Worm (Caenorhabditis elegans) whole organism, L1 larva: ENCODE data around the gene T10B5.3.

Experiments used
- alr-1 ChIP-seq: fragments of 200-800 bp; sonication (Bioruptor generic); optimal IDR thresholded peaks from 2 replicates; lab custom pipeline; 2018; ENCODE audit warnings: borderline replicate concordance, mild to moderate bottlenecking, missing genetic modification characterization, missing compliant biosample characterization
- blmp-1 ChIP-seq: fragments of 150-350 bp; optimal IDR thresholded peaks from 2 replicates; lab custom pipeline; 2014; ENCODE audit warnings: missing biosample characterization, missing genetic modification characterization
- ceh-63 ChIP-seq: fragments of 200-800 bp; sonication (Bioruptor generic); optimal IDR thresholded peaks from 2 replicates; lab custom pipeline; 2018; ENCODE audit warnings: mild to moderate bottlenecking, missing genetic modification characterization, missing compliant biosample characterization
- ceh-8 ChIP-seq: fragments of 200-800 bp; sonication (Bioruptor generic); optimal IDR thresholded peaks from 2 replicates; lab custom pipeline; 2018; ENCODE audit warnings: mild to moderate bottlenecking, missing genetic modification characterization, moderate library complexity, missing compliant biosample characterization
- ceh-90 ChIP-seq: sonication (generic microtip); optimal IDR thresholded peaks from 2 replicates; lab custom pipeline; 2016; ENCODE audit warnings: missing genetic modification characterization, missing compliant biosample characterization
- efl-1 ChIP-seq, 4 experiments: fragments of 150-350 bp; optimal IDR thresholded peaks in 3 of 4; peaks in 1 of 4; 1 replicate in 1 of 4; 2 replicates in 3 of 4; lab custom pipeline; 2014; ENCODE audit warnings: missing biosample characterization in 2 of 4, missing genetic modification characterization in 2 of 4, missing genetic modification reagents in 2 of 4
- efl-3 ChIP-seq: fragments of 200-800 bp; sonication (Bioruptor generic); optimal IDR thresholded peaks from 2 replicates; lab custom pipeline; 2018; ENCODE audit warnings: mild to moderate bottlenecking, missing genetic modification characterization, missing compliant biosample characterization
- elt-3 ChIP-seq, 6 experiments: fragments of 150-350 bp in 1 of 6; sonication (generic microtip); optimal IDR thresholded peaks; 2 replicates each; lab custom pipeline; 2017 to 2018; ENCODE audit warnings: missing biosample characterization in 6 of 6, missing genetic modification characterization in 6 of 6, inconsistent platforms in 1 of 6
- irx-1 ChIP-seq: sonication (generic microtip); optimal IDR thresholded peaks from 2 replicates; lab custom pipeline; 2016; ENCODE audit warnings: missing genetic modification characterization, missing compliant biosample characterization
- isw-1 ChIP-seq: fragments of 200-800 bp; sonication (Bioruptor generic); IDR thresholded peaks from 2 replicates; pipeline ENCODE4 v1.3.6; 2022; ENCODE audit warnings: missing genetic modification characterization, missing compliant biosample characterization
- jun-1 ChIP-seq: fragments of 150-350 bp; optimal IDR thresholded peaks from 2 replicates; lab custom pipeline; 2014; ENCODE audit warnings: missing biosample characterization, missing genetic modification reagents, missing genetic modification characterization
- lin-14 ChIP-seq: fragments of 200-800 bp; sonication (Bioruptor generic); optimal IDR thresholded peaks from 2 replicates; lab custom pipeline; 2018; ENCODE audit warnings: mild to moderate bottlenecking, missing genetic modification characterization, moderate library complexity, missing compliant biosample characterization
- lin-15B ChIP-seq: fragments of 150-350 bp; sonication (generic microtip); optimal IDR thresholded peaks from 3 replicates; lab custom pipeline; 2014; ENCODE audit warnings: missing biosample characterization, missing genetic modification characterization
- lin-35 ChIP-seq, 2 experiments: fragments of 150-350 bp; optimal IDR thresholded peaks; 2 replicates each; lab custom pipeline; 2014; ENCODE audit warnings: missing biosample characterization in 2 of 2, missing genetic modification characterization in 2 of 2, missing genetic modification reagents in 2 of 2
- mef-2 ChIP-seq: fragments of 150-350 bp; optimal IDR thresholded peaks from 2 replicates; lab custom pipeline; 2014; ENCODE audit warnings: missing biosample characterization, missing genetic modification characterization
- nhr-19 ChIP-seq: fragments of 200-800 bp; sonication (Bioruptor generic); conservative IDR thresholded peaks from 2 replicates; pipeline ENCODE4 v1.3.6; 2022; ENCODE audit warnings: missing genetic modification characterization, missing compliant biosample characterization
- nhr-20 ChIP-seq: sonication (generic microtip); optimal IDR thresholded peaks from 2 replicates; lab custom pipeline; 2016; ENCODE audit warnings: mild to moderate bottlenecking, missing genetic modification characterization, missing compliant biosample characterization
- nhr-76 ChIP-seq: sonication (generic microtip); optimal IDR thresholded peaks from 2 replicates; lab custom pipeline; 2017; ENCODE audit warnings: missing biosample characterization, missing genetic modification characterization
- nhr-77 ChIP-seq: fragments of 150-350 bp; optimal IDR thresholded peaks from 2 replicates; lab custom pipeline; 2014; ENCODE audit warnings: missing biosample characterization, missing genetic modification characterization
- rnt-1 ChIP-seq: sonication (generic microtip); optimal IDR thresholded peaks from 2 replicates; lab custom pipeline; 2016; ENCODE audit warnings: mild to moderate bottlenecking, missing genetic modification characterization, moderate library complexity, missing compliant biosample characterization
- skn-1 ChIP-seq: fragments of 150-350 bp; optimal IDR thresholded peaks from 2 replicates; lab custom pipeline; 2014; ENCODE audit warnings: missing biosample characterization, missing genetic modification characterization
- snpc-4 ChIP-seq: fragments of 150-350 bp; optimal IDR thresholded peaks from 2 replicates; lab custom pipeline; 2014; ENCODE audit warnings: missing biosample characterization, missing genetic modification characterization
- sox-4 ChIP-seq: sonication (generic microtip); optimal IDR thresholded peaks from 2 replicates; lab custom pipeline; 2016; ENCODE audit warnings: missing genetic modification characterization, missing compliant biosample characterization
- tlp-1 ChIP-seq: fragments of 150-350 bp; optimal IDR thresholded peaks from 2 replicates; lab custom pipeline; 2014; ENCODE audit warnings: missing biosample characterization, missing genetic modification characterization
- unc-30 ChIP-seq: sonication (generic microtip); optimal IDR thresholded peaks from 2 replicates; lab custom pipeline; 2017; ENCODE audit warnings: missing biosample characterization, missing genetic modification characterization
- vab-15 ChIP-seq: sonication (generic microtip); optimal IDR thresholded peaks from 2 replicates; lab custom pipeline; 2017; ENCODE audit warnings: missing genotype, mild to moderate bottlenecking, missing genetic modification characterization, missing compliant biosample characterization
- xbp-1 ChIP-seq: sonication (generic microtip); optimal IDR thresholded peaks from 2 replicates; lab custom pipeline; 2016; ENCODE audit warnings: missing genetic modification characterization, missing compliant biosample characterization
- ztf-4 ChIP-seq: fragments of 150-350 bp; optimal IDR thresholded peaks from 2 replicates; lab custom pipeline; 2014; ENCODE audit warnings: missing biosample characterization, missing genetic modification characterization

The T10B5.3 gene

DNA sequence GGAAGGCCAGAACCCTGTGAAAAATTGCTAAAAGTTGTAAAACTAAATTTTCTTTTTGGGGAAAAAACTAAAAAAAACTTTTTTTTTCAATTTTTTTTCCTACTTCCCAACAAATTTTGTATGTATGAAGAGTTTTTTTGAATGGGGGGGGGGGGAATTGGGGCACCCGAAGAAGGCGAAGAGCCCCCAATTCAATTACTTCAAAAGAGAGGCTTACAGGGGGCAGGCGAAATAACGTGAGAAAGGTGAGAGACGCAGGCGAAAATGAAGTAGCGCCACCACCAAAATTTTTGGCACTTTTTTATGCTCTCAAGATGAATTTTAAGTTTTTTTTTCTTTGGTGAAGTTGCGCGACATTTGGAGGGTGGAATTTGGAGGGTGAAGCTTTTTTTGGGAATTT, 6.6 kb downstream of the T10B5.3 start:
- TF ChIP-seq jun-1 (tag; lab: Kevin White, UChicago): no peak
- TF ChIP-seq lin-35 (GFP tag; optimal IDR thresholded peaks at IDR 0.05; lab: Kevin White, UChicago): no peak
- no peak for TF ChIP-seq blmp-1 (tag; lab: Kevin White, UChicago)
- TF ChIP-seq efl-1 (optimal IDR thresholded peaks at IDR 0.05; lab: Kevin White, UChicago): no peak
- TF ChIP-seq efl-1 (GFP tag; optimal IDR thresholded peaks at IDR 0.05 in 1 of 2; lab: Kevin White, UChicago): peak in 1 of 2 experiments; percentile 10
- TF ChIP-seq, all 84 proteins: peak for 1

DNA sequence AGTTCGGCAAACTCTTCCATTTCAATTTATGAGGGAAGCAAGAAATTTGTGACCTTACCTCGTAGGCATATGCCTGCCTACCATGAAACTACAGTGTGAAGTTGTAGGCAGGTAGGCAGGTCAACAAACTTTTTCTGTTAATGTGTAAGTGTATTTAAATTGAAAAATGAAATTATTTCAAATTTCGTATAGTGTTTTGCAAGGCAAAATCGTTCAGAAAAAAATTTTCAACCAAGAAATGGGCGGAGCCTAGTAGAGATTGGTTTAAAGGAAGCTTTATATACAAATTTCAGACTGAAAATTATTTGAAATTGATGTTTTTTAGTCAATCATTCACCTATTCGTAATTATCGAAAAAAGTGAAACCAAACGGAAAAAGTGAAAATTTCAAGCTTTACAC, 11.7 kb downstream of the T10B5.3 start:
- TF ChIP-seq efl-1 (optimal IDR thresholded peaks at IDR 0.05; lab: Kevin White, UChicago) (no peak), efl-1 (GFP tag; optimal IDR thresholded peaks at IDR 0.05 in 1 of 2; lab: Kevin White, UChicago) (peak in 1 of 2 experiments; percentile 52), tlp-1 (tag; lab: Kevin White, UChicago) (no peak)

DNA sequence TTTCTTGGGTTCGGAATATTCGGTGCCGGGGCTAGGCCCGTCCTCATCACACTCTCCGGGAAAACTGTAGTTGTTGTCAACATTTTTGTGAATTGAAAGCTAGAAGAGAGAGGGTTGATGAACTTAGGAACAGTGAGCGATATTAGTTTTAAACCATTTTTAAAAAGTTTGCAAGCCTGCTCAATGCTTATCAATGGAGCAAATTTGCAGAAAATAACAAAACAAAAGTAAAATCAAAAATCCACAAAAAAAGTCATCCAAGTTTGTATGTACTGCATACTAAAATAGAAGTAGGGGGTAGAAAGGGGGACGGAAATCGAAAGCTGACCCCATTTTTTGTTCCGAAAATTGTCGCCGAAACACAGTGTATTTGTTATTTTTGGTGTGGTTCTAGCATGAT, 13.4 kb downstream of the T10B5.3 start, which contains the start of gene T10B5.10:
Gene T10B5.10 (minus strand): TSS at position 101 of the 400 bp plus-strand sequence.
- TF ChIP-seq efl-1 (optimal IDR thresholded peaks at IDR 0.05; lab: Kevin White, UChicago): no peak
- peak in 1 of 2 experiments; percentile 51 for TF ChIP-seq efl-1 (GFP tag; optimal IDR thresholded peaks at IDR 0.05 in 1 of 2; lab: Kevin White, UChicago)
- peak; percentile 70 for TF ChIP-seq blmp-1 (tag; lab: Kevin White, UChicago)
- no peak for TF ChIP-seq lin-15B (tag; lab: Kevin White, UChicago)
- no peak for TF ChIP-seq nhr-20

DNA sequence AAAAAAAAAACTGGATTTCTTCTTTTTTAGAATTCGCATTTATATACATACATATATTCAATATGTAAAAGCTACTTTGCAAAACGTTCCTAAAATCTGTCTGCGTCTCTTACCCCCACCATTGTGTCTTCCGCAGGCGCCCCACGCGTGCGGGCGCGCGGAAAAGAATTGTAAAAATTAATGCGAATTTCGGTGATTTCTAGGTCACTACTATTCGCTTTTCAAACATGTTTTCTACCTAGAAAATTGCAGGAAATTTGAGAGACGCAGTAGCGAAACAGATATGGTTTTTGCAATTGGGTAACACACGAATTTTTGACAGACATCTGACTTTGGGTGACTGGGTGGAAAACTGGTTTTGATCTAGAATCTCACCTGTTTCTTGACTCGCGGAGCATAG, 14.5 kb downstream of the T10B5.3 start:
- TF ChIP-seq lin-35 (GFP tag; optimal IDR thresholded peaks at IDR 0.05; lab: Kevin White, UChicago) (peak in 1 of 2 experiments; percentile 7), alr-1 (tag; lab: Kevin White, UChicago) (no peak), sox-4 (tag; lab: Kevin White, UChicago) (no peak), lin-14 (no peak), vab-15 (tag; lab: Kevin White, UChicago) (no peak), irx-1 (tag; lab: Kevin White, UChicago) (no peak), blmp-1 (tag; lab: Kevin White, UChicago) (peak; percentile 88), mef-2 (tag; lab: Kevin White, UChicago) (no peak)

DNA sequence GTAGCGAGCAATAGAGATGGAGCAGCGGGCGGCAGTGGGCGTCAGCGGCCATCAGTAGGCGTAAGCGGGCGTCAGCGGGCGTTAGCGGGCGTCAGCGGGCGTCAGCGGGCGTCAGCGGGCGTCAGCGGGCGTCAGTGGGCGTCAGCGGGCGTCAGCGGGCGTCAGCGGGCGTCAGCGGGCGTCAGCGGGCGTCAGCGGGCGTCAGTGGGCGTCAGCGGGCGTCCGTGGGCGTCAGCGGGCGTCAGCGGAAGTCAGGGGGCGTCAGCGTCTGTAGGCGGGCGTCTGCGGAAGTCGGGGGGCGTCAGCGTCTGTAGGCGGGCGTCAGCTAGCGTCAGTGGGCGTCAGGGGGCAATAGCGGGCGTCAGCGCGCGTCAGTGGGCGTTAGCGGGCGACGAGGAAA, 19.6 kb downstream of the T10B5.3 start:
- peak; percentile 57 for TF ChIP-seq ceh-8 (GFP tag; lab: Kevin White, UChicago)

DNA sequence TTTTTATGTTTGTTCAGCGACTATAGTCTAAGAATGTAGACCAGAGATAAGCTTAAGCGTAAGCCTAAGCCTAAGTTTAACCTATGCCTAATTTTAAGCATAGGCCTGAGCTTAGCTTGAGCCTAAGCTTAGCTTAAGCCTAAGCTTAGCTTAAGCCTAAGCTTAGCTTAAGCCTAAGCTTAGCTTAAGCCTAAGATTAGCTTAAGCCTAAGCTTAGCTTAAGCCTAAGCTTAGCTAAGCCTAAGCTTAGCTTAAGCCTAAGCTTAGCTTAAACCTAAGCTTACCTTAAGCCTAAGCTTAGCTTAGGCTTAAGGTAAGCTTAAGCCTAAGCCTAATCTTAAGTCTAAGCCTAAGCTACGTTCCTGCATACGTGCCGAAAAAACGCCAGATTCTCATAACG, 21.0 kb downstream of the T10B5.3 start:
- TF ChIP-seq tlp-1 (tag; lab: Kevin White, UChicago): no peak
- TF ChIP-seq snpc-4 (tag; lab: Kevin White, UChicago): no peak
- no peak for TF ChIP-seq ztf-4
- no peak for TF ChIP-seq isw-1 (GFP tag; lab: Robert Waterston, UW)
- TF ChIP-seq nhr-19 (GFP tag; lab: Robert Waterston, UW): no peak
- TF ChIP-seq unc-30 (tag; lab: Kevin White, UChicago): no peak
- no peak for TF ChIP-seq blmp-1 (tag; lab: Kevin White, UChicago)
- no peak for TF ChIP-seq nhr-77
- TF ChIP-seq skn-1 (tag; lab: Kevin White, UChicago): no peak
- TF ChIP-seq nhr-76 (tag; lab: Kevin White, UChicago): no peak
- no peak for TF ChIP-seq sox-4 (tag; lab: Kevin White, UChicago)
- no peak for TF ChIP-seq ceh-63
- no peak for TF ChIP-seq xbp-1 (tag; lab: Kevin White, UChicago)
- no peak for TF ChIP-seq elt-3 (tag; optimal IDR thresholded peaks at IDR 0.05; lab: Kevin White, UChicago)
- TF ChIP-seq efl-1 (optimal IDR thresholded peaks at IDR 0.05; lab: Kevin White, UChicago): no peak
- no peak for TF ChIP-seq efl-1 (GFP tag; optimal IDR thresholded peaks at IDR 0.05 in 1 of 2; lab: Kevin White, UChicago)
- no peak for TF ChIP-seq efl-3 (GFP tag; lab: Kevin White, UChicago)
- TF ChIP-seq ceh-90 (tag; lab: Kevin White, UChicago): no peak
- no peak for TF ChIP-seq lin-15B (tag; lab: Kevin White, UChicago)
- TF ChIP-seq rnt-1 (tag; lab: Kevin White, UChicago): no peak
